Worm (Caenorhabditis elegans) whole organism, L3 larva: ENCODE data around the gene T25E4.1.
A peak's percentile ranks its signal among the peaks of the same experiment; 100 is the strongest.

ENCODE experiments used
- ceh-28 ChIP-seq: fragments of 150-350 bp; optimal IDR thresholded peaks from 2 replicates; lab custom pipeline; 2014; ENCODE audit warnings: missing biosample characterization, missing genetic modification reagents, missing genetic modification characterization
- ceh-9 ChIP-seq: sonication (generic microtip); optimal IDR thresholded peaks from 2 replicates; lab custom pipeline; 2018; ENCODE audit warnings: missing biosample characterization, missing genetic modification characterization
- daf-12 ChIP-seq: fragments of 150-350 bp; optimal IDR thresholded peaks from 2 replicates; lab custom pipeline; 2014; ENCODE audit warnings: missing biosample characterization, missing genetic modification reagents, missing genetic modification characterization
- elt-1 ChIP-seq: fragments of 150-350 bp; optimal IDR thresholded peaks from 2 replicates; lab custom pipeline; 2014; ENCODE audit warnings: missing biosample characterization, missing genetic modification characterization
- lin-39 ChIP-seq: fragments of 150-350 bp; optimal IDR thresholded peaks from 2 replicates; lab custom pipeline; 2018; ENCODE audit warnings: missing biosample characterization, missing genetic modification reagents, missing genetic modification characterization
- nhr-25 ChIP-seq: sonication (generic microtip); optimal IDR thresholded peaks from 2 replicates; lab custom pipeline; 2017; ENCODE audit warnings: missing biosample characterization, missing genetic modification characterization
- nhr-77 ChIP-seq: fragments of 150-350 bp; optimal IDR thresholded peaks from 2 replicates; lab custom pipeline; 2014; ENCODE audit warnings: missing biosample characterization, missing genetic modification characterization
- pha-4 ChIP-seq: fragments of 150-350 bp; optimal IDR thresholded peaks from 2 replicates; lab custom pipeline; 2014; ENCODE audit warnings: missing biosample characterization, missing genetic modification reagents, missing genetic modification characterization
- skn-1 ChIP-seq: fragments of 150-350 bp; optimal IDR thresholded peaks from 2 replicates; lab custom pipeline; 2014; ENCODE audit warnings: missing biosample characterization, missing genetic modification characterization
- snpc-4 ChIP-seq: fragments of 150-350 bp; optimal IDR thresholded peaks from 2 replicates; lab custom pipeline; 2014; ENCODE audit warnings: missing biosample characterization, missing genetic modification characterization
- tbx-2 ChIP-seq: sonication (generic microtip); optimal IDR thresholded peaks from 2 replicates; lab custom pipeline; 2016; ENCODE audit warnings: mild to moderate bottlenecking, missing genetic modification characterization, missing compliant biosample characterization
- unc-62 ChIP-seq: fragments of 150-350 bp; sonication (generic microtip); optimal IDR thresholded peaks from 4 replicates; lab custom pipeline; 2014; ENCODE audit warnings: missing biosample characterization, missing genetic modification reagents, missing genetic modification characterization
- zag-1 ChIP-seq: fragments of 150-350 bp; optimal IDR thresholded peaks from 2 replicates; lab custom pipeline; 2014; ENCODE audit warnings: missing biosample characterization, missing genetic modification characterization
- ztf-11 ChIP-seq: fragments of 150-350 bp; optimal IDR thresholded peaks from 2 replicates; lab custom pipeline; 2014; ENCODE audit warnings: missing biosample characterization, missing genetic modification characterization

DNA sequence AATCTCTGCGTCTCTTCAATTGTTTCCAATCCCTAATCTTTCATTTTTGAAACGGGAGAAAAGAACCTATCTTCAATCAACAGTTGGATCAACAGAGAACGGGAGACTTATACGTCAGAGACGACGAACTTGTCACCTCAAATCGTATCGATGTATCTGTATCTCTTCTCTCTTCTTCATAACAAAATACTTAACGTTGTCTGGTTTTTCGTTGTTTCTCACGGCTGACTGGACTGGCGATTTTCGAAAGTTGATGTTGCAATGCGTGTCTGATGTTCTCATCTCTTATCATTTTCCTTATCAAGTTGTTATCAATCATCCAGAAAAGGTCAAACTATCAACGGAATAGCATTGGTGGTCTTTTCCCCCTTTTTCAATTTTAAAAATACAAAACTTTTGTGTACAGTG, 27.4 kb downstream of the T25E4.1 start:
- TF ChIP-seq skn-1 (no peak), snpc-4 (tag; lab: Kevin White, UChicago) (no peak), ceh-9 (tag; lab: Kevin White, UChicago) (no peak), ztf-11 (no peak), zag-1 (no peak), lin-39 (tag; lab: Kevin White, UChicago) (no peak), ceh-28 (tag; lab: Kevin White, UChicago) (peak; percentile 80), nhr-77 (tag; lab: Kevin White, UChicago) (peak; percentile 22), nhr-25 (tag; lab: Kevin White, UChicago) (peak; percentile 85), unc-62 (GFP tag; lab: Kevin White, UChicago) (peak; percentile 93), daf-12 (tag; lab: Kevin White, UChicago) (no peak), elt-1 (tag; lab: Kevin White, UChicago) (peak; percentile 72), tbx-2 (tag; lab: Kevin White, UChicago) (peak; percentile 39), pha-4 (tag; lab: Kevin White, UChicago) (no peak)
